Worm (Caenorhabditis elegans) whole organism, L3 larva: ENCODE measurements around the gene T25E12.16.
A peak's percentile ranks its signal among the peaks of the same experiment; 100 is the strongest.

Experiments used
- R02D3.7 ChIP-seq: fragments of 150-350 bp; optimal IDR thresholded peaks from 2 replicates; lab custom pipeline; 2014; ENCODE audit warnings: missing biosample characterization, missing genetic modification characterization
- ZK546.5 ChIP-seq: sonication (generic microtip); optimal IDR thresholded peaks from 2 replicates; lab custom pipeline; 2017; ENCODE audit warnings: missing biosample characterization, missing genetic modification characterization
- aly-2 ChIP-seq: fragments of 150-350 bp; optimal IDR thresholded peaks from 2 replicates; lab custom pipeline; 2014; ENCODE audit warnings: missing biosample characterization, missing genetic modification characterization
- ama-1 ChIP-seq: fragments of 150-350 bp; optimal IDR thresholded peaks from 2 replicates; lab custom pipeline; 2018
- ceh-16 ChIP-seq: sonication (generic microtip); optimal IDR thresholded peaks from 2 replicates; lab custom pipeline; 2017; ENCODE audit warnings: missing biosample characterization, missing genetic modification characterization
- ceh-28 ChIP-seq: fragments of 150-350 bp; optimal IDR thresholded peaks from 2 replicates; lab custom pipeline; 2014; ENCODE audit warnings: missing biosample characterization, missing genetic modification reagents, missing genetic modification characterization
- ceh-82 ChIP-seq: fragments of 150-350 bp; optimal IDR thresholded peaks from 2 replicates; lab custom pipeline; 2014; ENCODE audit warnings: missing biosample characterization, missing genetic modification characterization
- ceh-9 ChIP-seq: sonication (generic microtip); optimal IDR thresholded peaks from 2 replicates; lab custom pipeline; 2018; ENCODE audit warnings: missing biosample characterization, missing genetic modification characterization
- daf-12 ChIP-seq: fragments of 150-350 bp; optimal IDR thresholded peaks from 2 replicates; lab custom pipeline; 2014; ENCODE audit warnings: missing biosample characterization, missing genetic modification reagents, missing genetic modification characterization
- egl-27 ChIP-seq: sonication (generic microtip); optimal IDR thresholded peaks from 4 replicates; lab custom pipeline; 2017; ENCODE audit warnings: missing biosample characterization, missing genetic modification reagents, missing genetic modification characterization
- egl-5 ChIP-seq: fragments of 150-350 bp; optimal IDR thresholded peaks from 2 replicates; lab custom pipeline; 2017; ENCODE audit warnings: missing biosample characterization, missing genetic modification reagents, missing genetic modification characterization, inconsistent platforms
- elt-2 ChIP-seq: sonication (generic microtip); optimal IDR thresholded peaks from 2 replicates; lab custom pipeline; 2016; ENCODE audit warnings: missing genetic modification reagents, mild to moderate bottlenecking, missing genetic modification characterization, missing compliant biosample characterization
- elt-3 ChIP-seq, 3 experiments: fragments of 150-350 bp in 1 of 3; sonication (generic microtip) in 2 of 3; optimal IDR thresholded peaks; 2 replicates in 2 of 3; 4 replicates in 1 of 3; lab custom pipeline; 2014 to 2017; ENCODE audit warnings: missing biosample characterization in 3 of 3, missing genetic modification characterization in 3 of 3
- eor-1 ChIP-seq, 2 experiments: fragments of 150-350 bp; optimal IDR thresholded peaks; 2 replicates each; lab custom pipeline; 2014 to 2018; ENCODE audit warnings: missing biosample characterization in 2 of 2, missing genetic modification characterization in 2 of 2
- fkh-10 ChIP-seq: sonication (generic microtip); optimal IDR thresholded peaks from 2 replicates; lab custom pipeline; 2017; ENCODE audit warnings: missing biosample characterization, missing genetic modification reagents, missing genetic modification characterization
- fkh-2 ChIP-seq: fragments of 150-350 bp; optimal IDR thresholded peaks from 2 replicates; lab custom pipeline; 2014; ENCODE audit warnings: missing biosample characterization, missing genetic modification reagents, missing genetic modification characterization
- hmg-11 ChIP-seq: sonication (generic microtip); optimal IDR thresholded peaks from 2 replicates; lab custom pipeline; 2016; ENCODE audit warnings: missing genetic modification characterization, missing compliant biosample characterization
- lin-15B ChIP-seq: fragments of 150-350 bp; optimal IDR thresholded peaks from 2 replicates; lab custom pipeline; 2014; ENCODE audit warnings: missing biosample characterization, missing genetic modification characterization
- lsy-12 ChIP-seq: sonication (generic microtip); optimal IDR thresholded peaks from 2 replicates; lab custom pipeline; 2016; ENCODE audit warnings: mild to moderate bottlenecking, missing genetic modification characterization, missing compliant biosample characterization
- mml-1 ChIP-seq: fragments of 150-350 bp; sonication (generic microtip); optimal IDR thresholded peaks from 3 replicates; lab custom pipeline; 2014; ENCODE audit warnings: missing biosample characterization, missing genetic modification characterization
- nfya-1 ChIP-seq: sonication (generic microtip); optimal IDR thresholded peaks from 2 replicates; lab custom pipeline; 2017; ENCODE audit warnings: missing genetic modification characterization, mild to moderate bottlenecking, missing compliant biosample characterization, antibody characterized with exemption, moderate library complexity; ENCODE audit not compliant: insufficient read depth
- nhr-11 ChIP-seq: fragments of 150-350 bp; optimal IDR thresholded peaks from 2 replicates; lab custom pipeline; 2014; ENCODE audit warnings: missing biosample characterization, missing genetic modification characterization
- nhr-12 ChIP-seq: fragments of 150-350 bp; optimal IDR thresholded peaks from 2 replicates; lab custom pipeline; 2014; ENCODE audit warnings: missing biosample characterization, missing genetic modification characterization
- nhr-23 ChIP-seq: fragments of 150-350 bp; optimal IDR thresholded peaks from 2 replicates; lab custom pipeline; 2014; ENCODE audit warnings: missing biosample characterization, missing genetic modification reagents, missing genetic modification characterization
- nhr-237 ChIP-seq: fragments of 150-350 bp; optimal IDR thresholded peaks from 2 replicates; lab custom pipeline; 2014; ENCODE audit warnings: missing biosample characterization, missing genetic modification characterization
- nhr-25 ChIP-seq: sonication (generic microtip); optimal IDR thresholded peaks from 2 replicates; lab custom pipeline; 2017; ENCODE audit warnings: missing biosample characterization, missing genetic modification characterization
- nhr-28 ChIP-seq: fragments of 150-350 bp; optimal IDR thresholded peaks from 2 replicates; lab custom pipeline; 2014; ENCODE audit warnings: missing biosample characterization, missing genetic modification characterization
- nhr-43 ChIP-seq: sonication (generic microtip); optimal IDR thresholded peaks from 2 replicates; lab custom pipeline; 2016; ENCODE audit warnings: mild to moderate bottlenecking, missing genetic modification characterization, missing compliant biosample characterization; ENCODE audit not compliant: poor library complexity, severe bottlenecking
- nhr-76 ChIP-seq: fragments of 150-350 bp; sonication (generic microtip); optimal IDR thresholded peaks from 5 replicates; lab custom pipeline; 2014; ENCODE audit warnings: missing biosample characterization, missing genetic modification characterization
- nhr-77 ChIP-seq: fragments of 150-350 bp; optimal IDR thresholded peaks from 2 replicates; lab custom pipeline; 2014; ENCODE audit warnings: missing biosample characterization, missing genetic modification characterization
- pqm-1 ChIP-seq: fragments of 150-350 bp; optimal IDR thresholded peaks from 2 replicates; lab custom pipeline; 2017; ENCODE audit warnings: missing biosample characterization, missing genetic modification characterization, inconsistent platforms
- sea-2 ChIP-seq: fragments of 150-350 bp; sonication (generic microtip); optimal IDR thresholded peaks from 4 replicates; lab custom pipeline; 2014; ENCODE audit warnings: missing biosample characterization, missing genetic modification reagents, missing genetic modification characterization
- snpc-4 ChIP-seq: fragments of 150-350 bp; optimal IDR thresholded peaks from 2 replicates; lab custom pipeline; 2014; ENCODE audit warnings: missing biosample characterization, missing genetic modification characterization
- tbx-2 ChIP-seq: sonication (generic microtip); optimal IDR thresholded peaks from 2 replicates; lab custom pipeline; 2016; ENCODE audit warnings: mild to moderate bottlenecking, missing genetic modification characterization, missing compliant biosample characterization
- unc-39 ChIP-seq: sonication (generic microtip); optimal IDR thresholded peaks from 4 replicates; lab custom pipeline; 2017; ENCODE audit warnings: missing biosample characterization, missing genetic modification characterization
- unc-62 ChIP-seq: fragments of 150-350 bp; sonication (generic microtip); optimal IDR thresholded peaks from 4 replicates; lab custom pipeline; 2014; ENCODE audit warnings: missing biosample characterization, missing genetic modification reagents, missing genetic modification characterization
- ztf-11 ChIP-seq: fragments of 150-350 bp; optimal IDR thresholded peaks from 2 replicates; lab custom pipeline; 2014; ENCODE audit warnings: missing biosample characterization, missing genetic modification characterization

The T25E12.16 gene

DNA sequence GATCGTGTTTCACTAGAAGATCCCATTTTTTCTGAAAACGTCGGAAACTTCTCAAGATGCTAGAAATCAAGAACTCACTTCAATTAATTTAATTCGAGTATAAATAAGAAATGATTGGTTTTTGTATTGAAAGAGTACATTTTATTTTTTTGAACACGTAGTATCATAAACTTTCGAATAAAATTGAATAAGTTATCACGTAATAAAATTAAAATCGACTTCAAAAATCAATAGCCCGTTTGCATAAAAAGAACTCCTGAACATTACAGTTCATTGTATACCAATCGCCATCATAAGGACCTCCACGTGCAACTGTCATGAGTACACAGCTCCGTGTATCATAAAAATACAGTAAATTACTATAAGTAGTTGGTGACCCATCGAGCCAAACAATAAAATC is at the start of gene T25E12.16:
Gene T25E12.16 (minus strand): TSS at position 101 of the 400 bp plus-strand sequence.
- TF ChIP-seq fkh-10 (no peak), tbx-2 (tag; lab: Kevin White, UChicago) (no peak), mml-1 (tag; lab: Kevin White, UChicago) (no peak), daf-12 (tag; lab: Kevin White, UChicago) (no peak), fkh-2 (tag; lab: Kevin White, UChicago) (no peak)

DNA sequence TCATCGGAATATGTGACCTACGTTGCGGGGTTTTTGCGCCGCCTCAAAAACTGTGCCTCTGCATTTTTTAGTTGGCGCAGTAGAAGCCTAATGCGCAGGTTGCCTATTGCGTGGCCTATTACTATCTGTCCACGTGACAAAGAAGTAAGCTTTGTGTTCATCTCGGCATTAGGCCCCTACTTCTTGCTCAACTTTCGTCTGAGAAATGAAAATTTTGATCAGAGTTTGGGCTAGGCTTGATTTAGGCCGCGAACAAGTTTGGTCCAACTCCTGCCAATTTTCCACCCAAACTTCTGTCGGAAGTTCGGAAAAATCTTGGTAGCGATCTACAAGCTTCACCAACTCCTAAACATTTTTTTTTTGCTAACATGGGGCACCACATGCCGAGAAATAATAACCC is 48.4 kb upstream of the T25E12.16 start:
- TF ChIP-seq egl-27 (tag; lab: Kevin White, UChicago) (no peak), mml-1 (tag; lab: Kevin White, UChicago) (no peak), nhr-77 (no peak), R02D3.7 (tag; lab: Kevin White, UChicago) (no peak), lsy-12 (no peak), ceh-28 (tag; lab: Kevin White, UChicago) (no peak), ceh-82 (tag; lab: Kevin White, UChicago) (no peak), ztf-11 (tag; lab: Kevin White, UChicago) (no peak), eor-1 (tag; optimal IDR thresholded peaks at IDR 0.05; lab: Kevin White, UChicago) (no peak)

ce11 chrV:16780554-16780953 is 47.0 kb upstream of the T25E12.16 start:
- TF ChIP-seq lin-15B (tag; lab: Kevin White, UChicago) (no peak), nhr-23 (peak; percentile 31), nhr-43 (peak; percentile 18), egl-27 (tag; lab: Kevin White, UChicago) (no peak), elt-2 (no peak), unc-62 (GFP tag; lab: Kevin White, UChicago) (no peak), nhr-237 (tag; lab: Kevin White, UChicago) (no peak), unc-39 (no peak), ama-1 (peak; percentile 29)

DNA sequence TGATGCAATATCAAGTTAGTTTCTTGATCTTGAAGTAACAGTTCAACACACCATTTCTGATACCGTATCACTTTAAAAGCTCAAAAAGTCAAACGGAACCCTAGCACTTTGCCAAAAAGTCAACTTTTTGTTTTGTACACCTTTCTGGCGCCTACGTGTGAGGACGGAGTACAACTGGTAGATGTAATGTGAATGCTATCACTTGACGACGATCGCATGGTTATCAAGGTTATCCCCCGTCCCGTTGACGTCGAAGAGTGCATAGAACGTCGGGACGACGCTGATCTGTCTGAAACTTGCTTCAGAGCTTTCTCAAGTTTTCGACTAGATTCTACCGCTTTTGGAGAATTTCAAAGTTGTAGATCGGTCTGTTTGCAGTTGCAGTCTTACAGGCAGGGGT is 46.4 kb upstream of the T25E12.16 start:
- TF ChIP-seq hmg-11 (tag; lab: Kevin White, UChicago) (no peak), egl-5 (no peak), nhr-76 (tag; lab: Kevin White, UChicago) (no peak), eor-1 (tag; optimal IDR thresholded peaks at IDR 0.05; lab: Kevin White, UChicago) (no peak), nhr-11 (no peak), nhr-28 (tag; lab: Kevin White, UChicago) (no peak), nfya-1 (tag; lab: Kevin White, UChicago) (no peak), elt-3 (tag; optimal IDR thresholded peaks at IDR 0.05; lab: Kevin White, UChicago) (no peak)

- TF ChIP-seq ceh-16 (tag; lab: Kevin White, UChicago) (no peak), lsy-12 (no peak), elt-3 (tag; optimal IDR thresholded peaks at IDR 0.05; lab: Kevin White, UChicago) (no peak), aly-2 (tag; lab: Kevin White, UChicago) (no peak), tbx-2 (tag; lab: Kevin White, UChicago) (no peak), R02D3.7 (tag; lab: Kevin White, UChicago) (no peak), ceh-9 (tag; lab: Kevin White, UChicago) (no peak), sea-2 (GFP tag; lab: Kevin White, UChicago) (no peak), pqm-1 (no peak), nhr-12 (tag; lab: Kevin White, UChicago) (no peak), nhr-76 (tag; lab: Kevin White, UChicago) (no peak), fkh-2 (tag; lab: Kevin White, UChicago) (no peak), snpc-4 (no peak), nhr-25 (tag; lab: Kevin White, UChicago) (no peak), nhr-77 (no peak), ZK546.5 (tag; lab: Kevin White, UChicago) (no peak), ceh-82 (tag; lab: Kevin White, UChicago) (no peak), ama-1 (no peak)
Observed at ce11 chrV:16779281-16779597, 45.7 kb upstream of the T25E12.16 start.
